Worm (Caenorhabditis elegans) whole organism, L3 larva: ENCODE data around the gene par-5.

ENCODE experiments used
- R02D3.7 ChIP-seq: fragments of 150-350 bp; optimal IDR thresholded peaks from 2 replicates; lab custom pipeline; 2014; ENCODE audit warnings: missing biosample characterization, missing genetic modification characterization
- fkh-10 ChIP-seq: sonication (generic microtip); optimal IDR thresholded peaks from 2 replicates; lab custom pipeline; 2017; ENCODE audit warnings: missing biosample characterization, missing genetic modification reagents, missing genetic modification characterization
- fos-1 ChIP-seq: fragments of 150-350 bp; optimal IDR thresholded peaks from 2 replicates; lab custom pipeline; 2014; ENCODE audit warnings: missing biosample characterization, missing genetic modification characterization
- jun-1 ChIP-seq: fragments of 150-350 bp; optimal IDR thresholded peaks from 2 replicates; lab custom pipeline; 2014; ENCODE audit warnings: missing biosample characterization, missing genetic modification reagents, missing genetic modification characterization
- nhr-76 ChIP-seq: fragments of 150-350 bp; sonication (generic microtip); optimal IDR thresholded peaks from 5 replicates; lab custom pipeline; 2014; ENCODE audit warnings: missing biosample characterization, missing genetic modification characterization
- pha-4 ChIP-seq: fragments of 150-350 bp; optimal IDR thresholded peaks from 2 replicates; lab custom pipeline; 2014; ENCODE audit warnings: missing biosample characterization, missing genetic modification reagents, missing genetic modification characterization
- snpc-4 ChIP-seq: fragments of 150-350 bp; optimal IDR thresholded peaks from 2 replicates; lab custom pipeline; 2014; ENCODE audit warnings: missing biosample characterization, missing genetic modification characterization
- unc-62 ChIP-seq: fragments of 150-350 bp; sonication (generic microtip); optimal IDR thresholded peaks from 4 replicates; lab custom pipeline; 2014; ENCODE audit warnings: missing biosample characterization, missing genetic modification reagents, missing genetic modification characterization

- TF ChIP-seq jun-1 (tag; lab: Kevin White, UChicago): no peak
- TF ChIP-seq fkh-10: no peak
- no peak for TF ChIP-seq nhr-76 (tag; lab: Kevin White, UChicago)
- TF ChIP-seq pha-4 (tag; lab: Kevin White, UChicago): no peak
- TF ChIP-seq unc-62 (GFP tag; lab: Kevin White, UChicago): no peak
- TF ChIP-seq fos-1 (tag; lab: Kevin White, UChicago): no peak
- no peak for TF ChIP-seq snpc-4 (tag; lab: Kevin White, UChicago)
- TF ChIP-seq R02D3.7: no peak
Observed at ce11 chrIV:11838657-11839056, 16.9 kb upstream of the par-5 start, which contains the start of gene fbxb-3.
